Fruit fly (Drosophila melanogaster) whole organism, embryonic: ENCODE data around the gene Obp73a.

ENCODE experiments used
- H2.0 ChIP-seq: fragments of 200-800 bp; sonication (Bioruptor generic); IDR thresholded peaks from 2 replicates; pipeline ENCODE4 v1.3.6; 2022; ENCODE audit warnings: missing biosample characterization, missing genetic modification characterization
- gsb ChIP-seq: fragments of 200-800 bp; sonication (Bioruptor generic); IDR thresholded peaks from 2 replicates; pipeline ENCODE4 v1.3.6; 2022; ENCODE audit warnings: missing biosample characterization, missing genetic modification characterization
- lbe ChIP-seq: fragments of 200-800 bp; sonication (Bioruptor generic); optimal IDR thresholded peaks from 2 replicates; lab custom pipeline; 2016; ENCODE audit warnings: missing biosample characterization, mild to moderate bottlenecking, missing genetic modification characterization
- tap ChIP-seq: fragments of 200-800 bp; optimal IDR thresholded peaks from 3 replicates; lab custom pipeline; 2019; ENCODE audit warnings: missing biosample characterization, mild to moderate bottlenecking, missing genetic modification characterization, moderate library complexity

- TF ChIP-seq tap (tag; lab: Kevin White, UChicago) (no peak), gsb (no peak), lbe (GFP tag; lab: Kevin White, UChicago) (no peak), H2.0 (GFP tag; lab: Robert Waterston, UW) (no peak)
Measured at dm6 chr3L:16914113-16914512, 30.0 kb upstream of the Obp73a start.
